Fruit fly (Drosophila melanogaster) whole organism, embryonic: ENCODE data around the gene CG6296.

Experiments
- Atf-2 ChIP-seq: fragments of 200-800 bp; sonication (Bioruptor generic); optimal IDR thresholded peaks from 2 replicates; lab custom pipeline; 2016; ENCODE audit warnings: missing biosample characterization, missing genetic modification characterization
- Atf6 ChIP-seq: fragments of 200-800 bp; sonication (Bioruptor generic); IDR thresholded peaks from 2 replicates; pipeline ENCODE4 v1.3.6; 2022; ENCODE audit warnings: missing biosample characterization, missing genetic modification characterization
- CG10462 ChIP-seq: fragments of 200-800 bp; sonication (Bioruptor generic); optimal IDR thresholded peaks from 2 replicates; lab custom pipeline; 2016; ENCODE audit warnings: missing biosample characterization, missing genetic modification characterization
- CG11504 ChIP-seq: fragments of 200-800 bp; sonication (Bioruptor generic); optimal IDR thresholded peaks from 3 replicates; lab custom pipeline; 2019; ENCODE audit warnings: missing biosample characterization, mild to moderate bottlenecking, missing genetic modification characterization, moderate library complexity
- CG15514 ChIP-seq: fragments of 200-800 bp; sonication (Bioruptor generic); optimal IDR thresholded peaks from 3 replicates; lab custom pipeline; 2017; ENCODE audit warnings: missing biosample characterization, missing genetic modification characterization, mild to moderate bottlenecking, moderate library complexity, missing genetic modification reagents
- CG1603 ChIP-seq: fragments of 200-800 bp; sonication (Bioruptor generic); optimal IDR thresholded peaks from 2 replicates; lab custom pipeline; 2019; ENCODE audit warnings: missing biosample characterization, mild to moderate bottlenecking, missing genetic modification characterization, moderate library complexity
- CG1792 ChIP-seq: fragments of 200-800 bp; sonication (Bioruptor generic); optimal IDR thresholded peaks from 2 replicates; lab custom pipeline; 2016; ENCODE audit warnings: missing biosample characterization, missing genetic modification characterization
- CG2129 ChIP-seq: fragments of 200-800 bp; sonication (Bioruptor generic); IDR thresholded peaks from 2 replicates; pipeline ENCODE4 v1.3.6; 2022; ENCODE audit warnings: missing biosample characterization, missing genetic modification characterization; ENCODE audit not compliant: partially characterized antibody
- CG30403 ChIP-seq: fragments of 200-800 bp; sonication (Bioruptor generic); optimal IDR thresholded peaks from 3 replicates; lab custom pipeline; 2016; ENCODE audit warnings: missing biosample characterization, missing genetic modification characterization
- CG3847 ChIP-seq: fragments of 200-800 bp; sonication (Bioruptor generic); IDR thresholded peaks from 2 replicates; pipeline ENCODE4 v1.3.6; 2022; ENCODE audit warnings: missing biosample characterization, missing genetic modification characterization
- CG6254 ChIP-seq: fragments of 200-800 bp; sonication (Bioruptor generic); optimal IDR thresholded peaks from 3 replicates; lab custom pipeline; 2017; ENCODE audit warnings: mild to moderate bottlenecking, missing biosample characterization, missing genetic modification reagents, missing genetic modification characterization
- CG7271 ChIP-seq: fragments of 200-800 bp; sonication (Bioruptor generic); optimal IDR thresholded peaks from 2 replicates; lab custom pipeline; 2018; ENCODE audit warnings: missing biosample characterization, mild to moderate bottlenecking, missing genetic modification characterization, moderate library complexity
- CG8765 ChIP-seq: fragments of 200-800 bp; sonication (Bioruptor generic); IDR thresholded peaks from 2 replicates; pipeline ENCODE4 v1.3.6; 2022; ENCODE audit warnings: missing biosample characterization, missing genetic modification characterization
- CkIIα-i1 ChIP-seq: fragments of 200-800 bp; sonication (Bioruptor generic); IDR thresholded peaks from 2 replicates; pipeline ENCODE4 v1.3.6; 2022; ENCODE audit warnings: missing biosample characterization, missing genetic modification characterization
- Ets97D ChIP-seq: fragments of 200-800 bp; sonication (Bioruptor generic); optimal IDR thresholded peaks from 3 replicates; lab custom pipeline; 2016; ENCODE audit warnings: missing biosample characterization, missing genetic modification characterization
- Gug ChIP-seq: fragments of 200-800 bp; sonication (Bioruptor generic); IDR thresholded peaks from 4 replicates; pipeline ENCODE4 v1.3.6; 2022; ENCODE audit warnings: missing biosample characterization, missing genetic modification characterization
- Hey ChIP-seq: fragments of 200-800 bp; sonication (Bioruptor generic); optimal IDR thresholded peaks from 3 replicates; lab custom pipeline; 2018; ENCODE audit warnings: missing biosample characterization, mild to moderate bottlenecking, missing genetic modification characterization
- HmgD ChIP-seq: fragments of 200-800 bp; sonication (Bioruptor generic); optimal IDR thresholded peaks from 3 replicates; lab custom pipeline; 2016; ENCODE audit warnings: missing biosample characterization, missing genetic modification characterization
- Med ChIP-seq: fragments of 200-800 bp; sonication (Bioruptor generic); peaks from one replicate; lab custom pipeline; 2016; ENCODE audit warnings: missing biosample characterization, missing genetic modification characterization, mild to moderate bottlenecking, inconsistent platforms, moderate library complexity
- Mrtf ChIP-seq: fragments of 200-800 bp; sonication (Bioruptor generic); IDR thresholded peaks from 3 replicates; pipeline ENCODE4 v1.3.6; 2022; ENCODE audit warnings: missing biosample characterization, missing genetic modification characterization
- Nf-YB ChIP-seq: fragments of 200-800 bp; sonication (Bioruptor generic); optimal IDR thresholded peaks from 3 replicates; lab custom pipeline; 2019; ENCODE audit warnings: missing biosample characterization, mild to moderate bottlenecking, missing genetic modification characterization, moderate library complexity
- Oli ChIP-seq: fragments of 200-800 bp; sonication (Bioruptor generic); optimal IDR thresholded peaks from 2 replicates; lab custom pipeline; 2018; ENCODE audit warnings: missing biosample characterization, mild to moderate bottlenecking, missing genetic modification characterization, moderate library complexity
- Xrp1 ChIP-seq: fragments of 200-800 bp; sonication (Bioruptor generic); IDR thresholded peaks from 2 replicates; pipeline ENCODE4 v1.3.6; 2022; ENCODE audit warnings: missing biosample characterization, missing genetic modification characterization
- btn ChIP-seq: fragments of 200-800 bp; sonication (Bioruptor generic); optimal IDR thresholded peaks from 2 replicates; lab custom pipeline; 2016; ENCODE audit warnings: missing biosample characterization, missing genetic modification characterization
- cwo ChIP-seq: fragments of 200-800 bp; sonication (Bioruptor generic); optimal IDR thresholded peaks from 3 replicates; lab custom pipeline; 2017; ENCODE audit warnings: missing biosample characterization, missing genetic modification characterization, mild to moderate bottlenecking, moderate library complexity, missing genetic modification reagents
- en ChIP-seq: fragments of 200-800 bp; sonication (Bioruptor generic); optimal IDR thresholded peaks from 2 replicates; lab custom pipeline; 2016; ENCODE audit warnings: missing biosample characterization, missing genetic modification characterization
- exex ChIP-seq: fragments of 200-800 bp; sonication (Bioruptor generic); optimal IDR thresholded peaks from 4 replicates; lab custom pipeline; 2018; ENCODE audit warnings: missing biosample characterization, mild to moderate bottlenecking, missing genetic modification characterization, moderate library complexity
- grn ChIP-seq: fragments of 200-800 bp; sonication (Bioruptor generic); optimal IDR thresholded peaks from 3 replicates; lab custom pipeline; 2017; ENCODE audit warnings: missing biosample characterization, missing genetic modification characterization
- gsb-n ChIP-seq: fragments of 200-800 bp; sonication (Bioruptor generic); optimal IDR thresholded peaks from 3 replicates; lab custom pipeline; 2018; ENCODE audit warnings: missing biosample characterization, mild to moderate bottlenecking, missing genetic modification characterization
- knrl ChIP-seq: fragments of 200-800 bp; sonication (Bioruptor generic); IDR thresholded peaks from 3 replicates; pipeline ENCODE4 v1.3.6; 2022; ENCODE audit warnings: missing biosample characterization, missing genetic modification characterization; ENCODE audit not compliant: partially characterized antibody
- lilli ChIP-seq: fragments of 200-800 bp; sonication (Bioruptor generic); optimal IDR thresholded peaks from 3 replicates; lab custom pipeline; 2016; ENCODE audit warnings: missing biosample characterization, missing genetic modification characterization
- pb ChIP-seq: fragments of 200-800 bp; sonication (Bioruptor generic); optimal IDR thresholded peaks from 3 replicates; lab custom pipeline; 2016; ENCODE audit warnings: missing biosample characterization, missing genetic modification characterization
- run ChIP-seq: fragments of 200-800 bp; sonication (Bioruptor generic); optimal IDR thresholded peaks from 3 replicates; lab custom pipeline; 2018; ENCODE audit warnings: missing biosample characterization, mild to moderate bottlenecking, missing genetic modification characterization
- scrt ChIP-seq: fragments of 200-800 bp; sonication (Bioruptor generic); optimal IDR thresholded peaks from 2 replicates; lab custom pipeline; 2018; ENCODE audit warnings: missing biosample characterization, mild to moderate bottlenecking, missing genetic modification characterization, moderate library complexity
- stc ChIP-seq: fragments of 200-800 bp; sonication (Bioruptor generic); IDR thresholded peaks from 2 replicates; pipeline ENCODE4 v1.3.6; 2022; ENCODE audit warnings: missing biosample characterization, missing genetic modification characterization
- sug ChIP-seq: fragments of 200-800 bp; optimal IDR thresholded peaks from 2 replicates; lab custom pipeline; 2019; ENCODE audit warnings: missing biosample characterization, mild to moderate bottlenecking, missing genetic modification characterization, moderate library complexity
- vnd ChIP-seq: fragments of 200-800 bp; sonication (Bioruptor generic); IDR thresholded peaks from 3 replicates; pipeline ENCODE4 v1.3.6; 2022; ENCODE audit warnings: missing biosample characterization, missing genetic modification characterization; ENCODE audit not compliant: partially characterized antibody

The CG6296 gene

dm6 chr3R:27019701-27020172 is 14.5 kb upstream of the CG6296 start, which contains the start of gene CG17191 (continued):
- TF ChIP-seq knrl (GFP tag; lab: Robert Waterston, UW) (no peak), HmgD (GFP tag; lab: Kevin White, UChicago) (no peak), CG10462 (GFP tag; lab: Kevin White, UChicago) (no peak), stc (GFP tag; lab: Robert Waterston, UW) (no peak), grn (peak; percentile 76), Atf-2 (GFP tag; lab: Kevin White, UChicago) (no peak), Med (GFP tag; lab: Kevin White, UChicago) (no peak), vnd (GFP tag; lab: Robert Waterston, UW) (0 out of 3 replicates have a peak, but pooled peaks have one; percentile 11), Gug (GFP tag; lab: Robert Waterston, UW) (no peak), CG15514 (GFP tag; lab: Kevin White, UChicago) (no peak), pb (GFP tag; lab: Kevin White, UChicago) (no peak), CG2129 (GFP tag; lab: Robert Waterston, UW) (no peak), CG7271 (tag; lab: Kevin White, UChicago) (no peak), Xrp1 (GFP tag; lab: Robert Waterston, UW) (no peak), CG1792 (no peak), Hey (tag; lab: Kevin White, UChicago) (peak; percentile 45)

dm6 chr3R:27018187-27018586 is 12.9 kb upstream of the CG6296 start, which contains the start of gene CG17192:
CG17192 (minus strand) TSS chr3R:27018287.
- peak; percentile 34 for TF ChIP-seq exex
- no peak for TF ChIP-seq CG11504

- TF ChIP-seq CkIIα-i1 (no peak), cwo (GFP tag; lab: Kevin White, UChicago) (peak; percentile 69), grn (peak; percentile 24), exex (peak; percentile 47), Hey (tag; lab: Kevin White, UChicago) (peak; percentile 74), CG1603 (tag; lab: Kevin White, UChicago) (no peak)
Measured at dm6 chr3R:27007022-27007421, 1.8 kb upstream of the CG6296 start, which contains the start of gene CG6295. CG6295 (minus strand) TSS chr3R:27007055.

dm6 chr3R:27002787-27003186 is 2.5 kb downstream of the CG6296 start:
- no peak for TF ChIP-seq gsb-n (tag; lab: Kevin White, UChicago)
- TF ChIP-seq exex, result peak; percentile 91

dm6 chr3R:26999452-26999851 is 5.8 kb downstream of the CG6296 start, which contains the start of gene CG31077:
CG31077 (plus strand) TSS chr3R:26999752.
- TF ChIP-seq Oli (no peak), Atf6 (no peak), run (tag; lab: Kevin White, UChicago) (no peak), btn (GFP tag; lab: Kevin White, UChicago) (no peak), CG6254 (GFP tag; lab: Kevin White, UChicago) (no peak), CG11504 (no peak), Nf-YB (GFP tag; lab: Kevin White, UChicago) (no peak), Ets97D (GFP tag; lab: Kevin White, UChicago) (no peak)

- TF ChIP-seq CG11504, result peak; percentile 85
- TF ChIP-seq CG8765, result no peak
- no peak for TF ChIP-seq CG3847 (GFP tag; lab: Robert Waterston, UW)
- TF ChIP-seq scrt, result peak; percentile 81
- TF ChIP-seq lilli (GFP tag; lab: Kevin White, UChicago), result no peak
- 0 out of 3 replicates have a peak, but pooled peaks have one; percentile 7 for TF ChIP-seq Mrtf
- no peak for TF ChIP-seq en
- no peak for TF ChIP-seq sug (tag; lab: Kevin White, UChicago)
- no peak for TF ChIP-seq CG30403 (GFP tag; lab: Kevin White, UChicago)
Measured at dm6 chr3R:26996642-26997041, 8.6 kb downstream of the CG6296 start, which contains the start of gene RYa-R. RYa-R (plus strand) TSS chr3R:26996980.
